Fruit fly (Drosophila melanogaster): ENCODE measurements around the gene RpL9.

Gene RpL9

DNA sequence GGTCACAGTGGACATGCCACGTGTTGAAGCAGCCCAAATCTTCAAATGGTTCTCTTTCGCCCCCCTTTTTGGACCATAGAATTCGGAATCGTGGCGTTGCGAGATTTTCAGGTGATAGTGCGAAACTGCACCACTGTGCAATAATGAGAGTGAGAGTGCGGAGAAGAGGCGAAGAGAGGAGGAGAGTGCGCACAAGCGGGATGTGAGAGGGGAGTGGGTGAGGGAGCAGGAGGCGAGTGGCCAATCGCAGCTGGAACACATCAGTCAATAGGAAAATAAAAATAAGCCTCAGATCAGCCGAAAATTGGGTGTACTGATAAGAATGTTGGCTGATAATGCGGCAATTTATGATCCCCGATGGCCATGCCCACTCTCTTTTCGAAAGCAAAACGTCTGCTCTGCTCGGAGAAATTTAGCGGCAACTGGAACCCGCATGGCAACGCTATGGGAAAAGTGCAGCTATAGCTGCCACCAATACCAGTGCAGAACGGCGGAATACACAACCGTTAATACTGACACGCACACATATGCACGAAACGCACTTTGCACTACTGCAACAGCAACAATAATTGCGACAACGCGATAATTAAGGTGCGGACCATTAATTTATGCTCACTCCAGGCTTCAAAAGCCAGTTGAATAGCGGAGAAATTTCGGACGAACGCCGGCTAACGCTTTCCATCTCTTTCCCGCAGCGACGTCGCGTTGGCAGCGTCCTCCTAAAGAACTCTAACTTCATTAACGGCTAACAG lies 36.6 kb downstream of the RpL9 start (continued):
- no peak for TF ChIP-seq btn (GFP tag; optimal IDR thresholded peaks at IDR 0.05)
- TF ChIP-seq gfzf (GFP tag; optimal IDR thresholded peaks at IDR 0.05) = no peak
- no peak for TF ChIP-seq CG7928 (GFP tag; optimal IDR thresholded peaks at IDR 0.05)
- peak; percentile 27 for TF ChIP-seq pb (GFP tag; optimal IDR thresholded peaks at IDR 0.05)
- TF ChIP-seq CG6765 (GFP tag; optimal IDR thresholded peaks at IDR 0.05) = no peak
- no peak for TF ChIP-seq ems (GFP tag; optimal IDR thresholded peaks at IDR 0.05)
- no peak for TF ChIP-seq psq (GFP tag; optimal IDR thresholded peaks at IDR 0.05)
- peak; percentile 49 for TF ChIP-seq Awh (GFP tag; IDR thresholded peaks at IDR 0.05)
- TF ChIP-seq BEAF-32 (GFP tag; optimal IDR thresholded peaks at IDR 0.05) = no peak
- 0 out of 3 replicates have a peak, but pooled peaks have one; percentile 9 for TF ChIP-seq CG17361 (GFP tag; IDR thresholded peaks at IDR 0.05)
- no peak for TF ChIP-seq CG2199 (GFP tag; IDR thresholded peaks at IDR 0.05)
- TF ChIP-seq Stat92E (GFP tag; optimal IDR thresholded peaks at IDR 0.05) = no peak
- TF ChIP-seq vnd (GFP tag; IDR thresholded peaks at IDR 0.05; ENCODE audit: partially characterized antibody) = no peak
- TF ChIP-seq CG16815 (GFP tag; optimal IDR thresholded peaks at IDR 0.05) = no peak
- no peak for TF ChIP-seq CG9797 (GFP tag; optimal IDR thresholded peaks at IDR 0.05)
- no peak for TF ChIP-seq CG13296 (GFP tag; optimal IDR thresholded peaks at IDR 0.05)
- no peak for TF ChIP-seq bcd (GFP tag; optimal IDR thresholded peaks at IDR 0.05)
- TF ChIP-seq dmrt99B (tag; optimal IDR thresholded peaks at IDR 0.05) = no peak
- no peak for TF ChIP-seq Rx (GFP tag; IDR thresholded peaks at IDR 0.05)
- no peak for TF ChIP-seq insv (GFP tag; optimal IDR thresholded peaks at IDR 0.05)
- TF ChIP-seq HLH3B (GFP tag; IDR thresholded peaks at IDR 0.05) = 0 out of 2 replicates have a peak, but pooled peaks have one; percentile 18
- TF ChIP-seq CG15269 (tag; optimal IDR thresholded peaks at IDR 0.05) = no peak
- no peak for TF ChIP-seq Dp (GFP tag; optimal IDR thresholded peaks at IDR 0.05)
- TF ChIP-seq CG9876 (GFP tag; optimal IDR thresholded peaks at IDR 0.05) = no peak
- no peak for TF ChIP-seq inv (GFP tag; IDR thresholded peaks at IDR 0.05; ENCODE audit: partially characterized antibody)
- TF ChIP-seq HHEX (GFP tag; optimal IDR thresholded peaks at IDR 0.05) = no peak
- TF ChIP-seq Dip3 (GFP tag; optimal IDR thresholded peaks at IDR 0.05) = no peak
- no peak for TF ChIP-seq sisA (GFP tag; IDR thresholded peaks at IDR 0.05)
- TF ChIP-seq sna (GFP tag; IDR thresholded peaks at IDR 0.05; ENCODE audit: partially characterized antibody) = no peak
- no peak for TF ChIP-seq E2f1 (GFP tag; IDR thresholded peaks at IDR 0.05)
- TF ChIP-seq run (tag; optimal IDR thresholded peaks at IDR 0.05) = no peak
- TF ChIP-seq CG4854 (GFP tag; optimal IDR thresholded peaks at IDR 0.05) = no peak
- no peak for TF ChIP-seq repo (GFP tag; optimal IDR thresholded peaks at IDR 0.05)
- 0 out of 2 replicates have a peak, but pooled peaks have one; percentile 10 for TF ChIP-seq hbn (GFP tag; IDR thresholded peaks at IDR 0.05; ENCODE audit: partially characterized antibody)
- no peak for TF ChIP-seq CG17802 (tag; optimal IDR thresholded peaks at IDR 0.05)
- peak; percentile 4 for TF ChIP-seq eyg (GFP tag; optimal IDR thresholded peaks at IDR 0.05)
- TF ChIP-seq croc (GFP tag; conservative IDR thresholded peaks at IDR 0.05) = no peak
- TF ChIP-seq CG11093 (GFP tag; IDR thresholded peaks at IDR 0.05) = no peak
- TF ChIP-seq CG17186 (GFP tag; optimal IDR thresholded peaks at IDR 0.05) = peak; percentile 29
- no peak for TF ChIP-seq CG6813 (GFP tag; optimal IDR thresholded peaks at IDR 0.05)
- no peak for TF ChIP-seq CG12236 (GFP tag; optimal IDR thresholded peaks at IDR 0.05)
- TF ChIP-seq B-H1 (GFP tag; IDR thresholded peaks at IDR 0.05) = no peak
- no peak for TF ChIP-seq al (GFP tag; IDR thresholded peaks at IDR 0.05)
- TF ChIP-seq CHES-1-like (GFP tag; optimal IDR thresholded peaks at IDR 0.05) = no peak
- TF ChIP-seq CG6683 (GFP tag; optimal IDR thresholded peaks at IDR 0.05) = no peak
- TF ChIP-seq CG30403 (GFP tag; optimal IDR thresholded peaks at IDR 0.05) = no peak
- no peak for TF ChIP-seq HLH54F (GFP tag; optimal IDR thresholded peaks at IDR 0.05)
- TF ChIP-seq bsh (GFP tag; optimal IDR thresholded peaks at IDR 0.05) = peak; percentile 23 to 66
- no peak; the same call in 1 of the 2 replicates for TF ChIP-seq Scr (GFP tag; IDR thresholded peaks at IDR 0.05; ENCODE audit: partially characterized antibody)

Data from whole organism, embryonic.